Fruit fly (Drosophila melanogaster): Measurements from ENCODE around the gene tzn.

The tzn gene

DNA sequence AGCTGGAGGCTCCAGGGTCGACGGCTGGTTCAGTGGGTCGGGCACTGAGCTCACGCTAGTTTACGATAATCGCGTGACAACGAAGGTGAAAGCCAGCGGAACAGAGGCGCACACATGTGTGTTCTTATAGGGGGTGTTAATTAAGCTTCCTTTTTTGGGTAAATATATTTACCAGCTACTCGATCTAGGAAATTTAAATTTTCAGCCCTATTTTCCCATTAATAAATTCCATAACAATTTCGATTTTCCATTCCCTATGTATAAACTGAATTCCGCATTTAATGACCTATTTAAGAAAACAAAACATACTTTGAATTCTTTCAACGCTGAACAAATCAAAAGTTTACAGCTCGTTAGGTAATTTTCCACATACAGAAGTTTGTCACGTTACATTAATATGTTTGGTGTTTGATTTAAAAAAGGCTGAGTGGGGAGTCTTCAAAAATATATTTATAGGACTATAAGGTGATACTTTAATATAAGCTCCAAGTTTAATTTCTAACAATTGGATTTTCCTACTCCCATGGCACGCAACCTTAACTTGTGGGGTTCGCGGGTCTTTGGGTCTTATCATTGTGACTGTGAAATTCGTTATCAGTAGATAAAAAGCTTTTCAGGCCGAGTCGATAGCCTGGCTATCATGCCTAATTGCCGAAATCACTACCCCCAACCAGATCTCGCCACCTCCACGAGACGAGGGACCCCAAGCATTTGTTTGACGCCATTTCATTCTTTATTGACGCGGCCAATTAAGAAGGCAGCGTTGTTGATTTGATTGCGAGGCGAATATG is 38.8 kb downstream of the tzn start, which contains the start of gene CG13255 (continued):
- peak; percentile 16 for TF ChIP-seq bab2 (GFP tag; optimal IDR thresholded peaks at IDR 0.05)
- TF ChIP-seq B-H2 (GFP tag; optimal IDR thresholded peaks at IDR 0.05) = no peak
- TF ChIP-seq CG2202 (tag; optimal IDR thresholded peaks at IDR 0.05) = no peak
- no peak for TF ChIP-seq CG15073 (GFP tag; optimal IDR thresholded peaks at IDR 0.05)
- TF ChIP-seq chn (GFP tag; optimal IDR thresholded peaks at IDR 0.05) = no peak
- TF ChIP-seq CG7357 (GFP tag; IDR thresholded peaks at IDR 0.05) = peak; percentile 37; the same call in 1 of the 3 replicates
- no peak for TF ChIP-seq knrl (GFP tag; IDR thresholded peaks at IDR 0.05; ENCODE audit: partially characterized antibody)
- no peak for TF ChIP-seq CG14050 (GFP tag; IDR thresholded peaks at IDR 0.05)
- TF ChIP-seq BEAF-32 (GFP tag; optimal IDR thresholded peaks at IDR 0.05) = no peak
- peak; percentile 48 for TF ChIP-seq Dek (tag; optimal IDR thresholded peaks at IDR 0.05)
- TF ChIP-seq Sox102F (GFP tag; optimal IDR thresholded peaks at IDR 0.05) = peak; percentile 24
- TF ChIP-seq CG34422 (GFP tag; IDR thresholded peaks at IDR 0.05) = no peak
- TF ChIP-seq br (optimal IDR thresholded peaks at IDR 0.05) = no peak
- TF ChIP-seq CG13123 (GFP tag; optimal IDR thresholded peaks at IDR 0.05) = no peak
- TF ChIP-seq CG2875 (GFP tag; optimal IDR thresholded peaks at IDR 0.05) = no peak
- peak; percentile 71 for TF ChIP-seq CG30403 (GFP tag; optimal IDR thresholded peaks at IDR 0.05)
- TF ChIP-seq bcd (GFP tag; optimal IDR thresholded peaks at IDR 0.05) = peak; percentile 43
- no peak for TF ChIP-seq luna (GFP tag; optimal IDR thresholded peaks at IDR 0.05)
- TF ChIP-seq CG14710 (tag; optimal IDR thresholded peaks at IDR 0.05) = no peak
- no peak for TF ChIP-seq CG17359 (tag; optimal IDR thresholded peaks at IDR 0.05)
- TF ChIP-seq ato (GFP tag; IDR thresholded peaks at IDR 0.05; ENCODE audit: partially characterized antibody) = no peak
- TF ChIP-seq CG18599 (GFP tag; optimal IDR thresholded peaks at IDR 0.05) = peak; percentile 71
- no peak for TF ChIP-seq YL-1 (GFP tag; optimal IDR thresholded peaks at IDR 0.05)
- peak; percentile 14 for TF ChIP-seq vfl (GFP tag; optimal IDR thresholded peaks at IDR 0.05)
- peak; percentile 58 for TF ChIP-seq Oli (tag; optimal IDR thresholded peaks at IDR 0.05)
- TF ChIP-seq MESR4 (GFP tag; optimal IDR thresholded peaks at IDR 0.05) = no peak
- TF ChIP-seq CG14965 (GFP tag; optimal IDR thresholded peaks at IDR 0.05; ENCODE audit: borderline replicate concordance) = no peak
- TF ChIP-seq inv (GFP tag; IDR thresholded peaks at IDR 0.05; ENCODE audit: partially characterized antibody) = no peak
- peak; percentile 49 for TF ChIP-seq fd3F (GFP tag; optimal IDR thresholded peaks at IDR 0.05)

DNA sequence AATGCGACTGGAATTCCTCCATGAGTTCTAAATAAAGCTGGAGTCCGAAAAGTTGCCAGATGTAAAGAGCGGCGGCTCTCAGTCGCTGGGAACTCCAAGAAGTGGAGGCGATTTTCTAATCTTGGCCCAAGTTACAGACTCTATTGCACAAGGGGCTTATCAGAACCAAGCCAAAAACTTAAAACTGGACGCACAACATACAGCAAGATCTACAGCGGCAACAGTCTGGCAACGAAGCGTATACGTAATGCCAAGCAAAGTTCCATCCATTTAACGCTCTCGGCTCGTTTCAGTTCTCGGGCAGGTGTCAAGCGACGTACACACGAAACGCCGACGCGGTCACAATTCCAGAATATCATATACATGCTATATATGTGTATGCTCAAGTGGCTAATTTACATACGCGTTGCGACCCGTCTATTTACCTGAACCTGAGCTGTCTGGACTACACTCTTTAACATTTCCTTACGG is 39.4 kb downstream of the tzn start:
- peak; percentile 37 for TF ChIP-seq sd (tag; optimal IDR thresholded peaks at IDR 0.05)
- no peak for TF ChIP-seq klu (GFP tag; IDR thresholded peaks at IDR 0.05)
- TF ChIP-seq aop (GFP tag; IDR thresholded peaks at IDR 0.05) = no peak
- TF ChIP-seq sens (GFP tag) = no peak
- no peak for TF ChIP-seq CG15514 (GFP tag; optimal IDR thresholded peaks at IDR 0.05)
- no peak for TF ChIP-seq Doc3 (GFP tag; IDR thresholded peaks at IDR 0.05; ENCODE audit: partially characterized antibody)
- TF ChIP-seq dpn (GFP tag; optimal IDR thresholded peaks at IDR 0.05) = no peak
- TF ChIP-seq al (GFP tag; IDR thresholded peaks at IDR 0.05) = no peak
- TF ChIP-seq CG9437 (GFP tag; optimal IDR thresholded peaks at IDR 0.05) = peak; percentile 29
- peak; percentile 15 for TF ChIP-seq Med (GFP tag)
- TF ChIP-seq CG7556 (GFP tag; optimal IDR thresholded peaks at IDR 0.05) = no peak
- TF ChIP-seq NC2β (GFP tag; optimal IDR thresholded peaks at IDR 0.05) = no peak
- 0 out of 2 replicates have a peak, but pooled peaks have one; percentile 4 for TF ChIP-seq Adf1 (GFP tag; IDR thresholded peaks at IDR 0.05)
- TF ChIP-seq NFAT (GFP tag; IDR thresholded peaks at IDR 0.05) = peak; percentile 14; the same call in 1 of the 2 replicates
- peak; percentile 29; the same call in 1 of the 2 replicates for TF ChIP-seq amos (GFP tag; IDR thresholded peaks at IDR 0.05; ENCODE audit: partially characterized antibody)
- peak; percentile 66 for TF ChIP-seq exex (tag; optimal IDR thresholded peaks at IDR 0.05)
- no peak for TF ChIP-seq CG3163 (GFP tag; optimal IDR thresholded peaks at IDR 0.05)
- TF ChIP-seq vvl (GFP tag; IDR thresholded peaks at IDR 0.05) = peak; percentile 30; the same call in 1 of the 2 replicates
- peak; percentile 17 for TF ChIP-seq CG18599 (GFP tag; optimal IDR thresholded peaks at IDR 0.05)
- peak; percentile 42 for TF ChIP-seq Jarid2 (GFP tag; optimal IDR thresholded peaks at IDR 0.05)
- peak; percentile 57; the same call in 1 of the 4 replicates for TF ChIP-seq chinmo (GFP tag; IDR thresholded peaks at IDR 0.05; ENCODE audit: partially characterized antibody)
